Worm (Caenorhabditis elegans) whole organism, late embryonic: ENCODE data around the gene fat-6.

Experiments
- K09A11.1 ChIP-seq: sonication (generic microtip); optimal IDR thresholded peaks from 2 replicates; lab custom pipeline; 2017; ENCODE audit warnings: antibody characterized with exemption, mild to moderate bottlenecking, missing genetic modification characterization, missing compliant biosample characterization; ENCODE audit not compliant: insufficient read depth
- T23F11.4 ChIP-seq: fragments of 200-800 bp; sonication (Bioruptor generic); optimal IDR thresholded peaks from 2 replicates; lab custom pipeline; 2018; ENCODE audit warnings: mild to moderate bottlenecking, missing genetic modification characterization, missing compliant biosample characterization
- ahr-1 ChIP-seq: sonication (generic microtip); optimal IDR thresholded peaks from 2 replicates; lab custom pipeline; 2016; ENCODE audit warnings: missing genetic modification characterization, missing compliant biosample characterization
- ceh-14 ChIP-seq: sonication (generic microtip); optimal IDR thresholded peaks from 2 replicates; lab custom pipeline; 2016; ENCODE audit warnings: missing genotype, missing genetic modification characterization, missing compliant biosample characterization
- ceh-18 ChIP-seq: sonication (generic microtip); optimal IDR thresholded peaks from 2 replicates; lab custom pipeline; 2016; ENCODE audit warnings: missing genetic modification characterization, missing compliant biosample characterization
- ceh-2 ChIP-seq: sonication (generic microtip); optimal IDR thresholded peaks from 2 replicates; lab custom pipeline; 2016; ENCODE audit warnings: missing genotype, missing genetic modification characterization, missing compliant biosample characterization
- ceh-24 ChIP-seq: sonication (generic microtip); optimal IDR thresholded peaks from 2 replicates; lab custom pipeline; 2016; ENCODE audit warnings: mild to moderate bottlenecking, missing genetic modification characterization, missing compliant biosample characterization
- ceh-30 ChIP-seq: fragments of 150-350 bp; optimal IDR thresholded peaks from 2 replicates; lab custom pipeline; 2014; ENCODE audit warnings: missing biosample characterization, missing genetic modification characterization
- ceh-45 ChIP-seq: fragments of 200-800 bp; sonication (Bioruptor generic); IDR thresholded peaks from 2 replicates; pipeline ENCODE4 v1.3.6; 2022; ENCODE audit warnings: missing genetic modification reagents, missing genetic modification characterization, missing compliant biosample characterization
- ceh-6 ChIP-seq: fragments of 200-800 bp; sonication (Bioruptor generic); optimal IDR thresholded peaks from 2 replicates; lab custom pipeline; 2018; ENCODE audit warnings: mild to moderate bottlenecking, missing genetic modification characterization, missing compliant biosample characterization
- ceh-9 ChIP-seq: sonication (generic microtip); optimal IDR thresholded peaks from 2 replicates; lab custom pipeline; 2016; ENCODE audit warnings: mild to moderate bottlenecking, missing genetic modification characterization, inconsistent platforms, missing compliant biosample characterization
- dve-1 ChIP-seq: sonication (generic microtip); optimal IDR thresholded peaks from 2 replicates; lab custom pipeline; 2017; ENCODE audit warnings: antibody characterized with exemption, mild to moderate bottlenecking, missing genetic modification characterization, missing compliant biosample characterization
- elt-2 ChIP-seq: sonication (generic microtip); optimal IDR thresholded peaks from 2 replicates; lab custom pipeline; 2016; ENCODE audit warnings: missing genetic modification reagents, missing genetic modification characterization, missing compliant biosample characterization
- eyg-1 ChIP-seq: sonication (generic microtip); optimal IDR thresholded peaks from 2 replicates; lab custom pipeline; 2016; ENCODE audit warnings: missing genotype, missing genetic modification characterization, missing compliant biosample characterization
- gmeb-2 ChIP-seq: sonication (generic microtip); optimal IDR thresholded peaks from 2 replicates; lab custom pipeline; 2016; ENCODE audit warnings: missing genetic modification characterization, inconsistent platforms, missing compliant biosample characterization
- hlh-13 ChIP-seq: fragments of 200-800 bp; sonication (Bioruptor generic); optimal IDR thresholded peaks from 2 replicates; lab custom pipeline; 2018; ENCODE audit warnings: mild to moderate bottlenecking, missing genetic modification characterization, missing compliant biosample characterization
- hlh-15 ChIP-seq: sonication (generic microtip); optimal IDR thresholded peaks from 2 replicates; lab custom pipeline; 2016; ENCODE audit warnings: missing genetic modification characterization, missing compliant biosample characterization
- hlh-8 ChIP-seq: sonication (generic microtip); optimal IDR thresholded peaks from 2 replicates; lab custom pipeline; 2016; ENCODE audit warnings: missing genotype, missing genetic modification characterization, missing compliant biosample characterization
- lim-6 ChIP-seq: sonication (generic microtip); optimal IDR thresholded peaks from 2 replicates; lab custom pipeline; 2016; ENCODE audit warnings: missing genetic modification characterization, missing compliant biosample characterization
- madf-2 ChIP-seq: sonication (generic microtip); optimal IDR thresholded peaks from 2 replicates; lab custom pipeline; 2017; ENCODE audit warnings: missing genetic modification characterization, missing compliant biosample characterization
- mec-3 ChIP-seq: sonication (generic microtip); optimal IDR thresholded peaks from 2 replicates; lab custom pipeline; 2016; ENCODE audit warnings: borderline replicate concordance, missing genetic modification characterization, missing compliant biosample characterization
- nfya-1 ChIP-seq: sonication (generic microtip); optimal IDR thresholded peaks from 2 replicates; lab custom pipeline; 2017; ENCODE audit warnings: missing genetic modification characterization, mild to moderate bottlenecking, missing compliant biosample characterization, antibody characterized with exemption, moderate library complexity
- nhr-11 ChIP-seq: fragments of 150-350 bp; optimal IDR thresholded peaks from 2 replicates; lab custom pipeline; 2014; ENCODE audit warnings: missing biosample characterization, missing genetic modification characterization
- nhr-232 ChIP-seq: sonication (generic microtip); optimal IDR thresholded peaks from 2 replicates; lab custom pipeline; 2016; ENCODE audit warnings: missing genetic modification characterization, missing compliant biosample characterization
- odd-2 ChIP-seq: sonication (generic microtip); optimal IDR thresholded peaks from 2 replicates; lab custom pipeline; 2017; ENCODE audit warnings: antibody characterized with exemption, mild to moderate bottlenecking, missing genetic modification characterization, missing compliant biosample characterization
- pag-3 ChIP-seq: sonication (generic microtip); optimal IDR thresholded peaks from 2 replicates; lab custom pipeline; 2016; ENCODE audit warnings: missing compliant biosample characterization, missing genetic modification characterization, borderline replicate concordance
- pat-9 ChIP-seq: fragments of 200-800 bp; sonication (Bioruptor generic); optimal IDR thresholded peaks from 2 replicates; lab custom pipeline; 2018; ENCODE audit warnings: mild to moderate bottlenecking, missing genetic modification characterization, moderate library complexity, missing compliant biosample characterization
- pha-4 ChIP-seq: fragments of 150-350 bp; optimal IDR thresholded peaks from 2 replicates; lab custom pipeline; 2018; ENCODE audit warnings: missing biosample characterization, missing genetic modification reagents, missing genetic modification characterization
- ref-2 ChIP-seq: sonication (generic microtip); optimal IDR thresholded peaks from 2 replicates; lab custom pipeline; 2016; ENCODE audit warnings: missing genetic modification characterization, missing compliant biosample characterization
- sdc-2 ChIP-seq: sonication (generic microtip); optimal IDR thresholded peaks from 2 replicates; lab custom pipeline; 2016; ENCODE audit warnings: missing genotype, missing genetic modification characterization, missing compliant biosample characterization
- sox-2 ChIP-seq: fragments of 200-800 bp; sonication (Bioruptor generic); IDR thresholded peaks from 2 replicates; pipeline ENCODE4 v1.3.6; 2022; ENCODE audit warnings: missing genetic modification reagents, missing genetic modification characterization, missing compliant biosample characterization
- syd-9 ChIP-seq: sonication (generic microtip); optimal IDR thresholded peaks from 2 replicates; lab custom pipeline; 2016; ENCODE audit warnings: mild to moderate bottlenecking, missing genetic modification characterization, moderate library complexity, missing compliant biosample characterization
- ttx-3 ChIP-seq: sonication (generic microtip); optimal IDR thresholded peaks from 2 replicates; lab custom pipeline; 2016; ENCODE audit warnings: missing genetic modification reagents, missing genetic modification characterization, missing compliant biosample characterization
- unc-55 ChIP-seq: sonication (generic microtip); optimal IDR thresholded peaks from 2 replicates; lab custom pipeline; 2017; ENCODE audit warnings: missing biosample characterization, missing genetic modification reagents, missing genetic modification characterization
- zip-5 ChIP-seq: sonication (generic microtip); optimal IDR thresholded peaks from 2 replicates; lab custom pipeline; 2016; ENCODE audit warnings: missing genetic modification characterization, missing compliant biosample characterization
- ztf-16 ChIP-seq: sonication (generic microtip); optimal IDR thresholded peaks from 2 replicates; lab custom pipeline; 2017; ENCODE audit warnings: missing genetic modification characterization, missing compliant biosample characterization

Gene fat-6

DNA sequence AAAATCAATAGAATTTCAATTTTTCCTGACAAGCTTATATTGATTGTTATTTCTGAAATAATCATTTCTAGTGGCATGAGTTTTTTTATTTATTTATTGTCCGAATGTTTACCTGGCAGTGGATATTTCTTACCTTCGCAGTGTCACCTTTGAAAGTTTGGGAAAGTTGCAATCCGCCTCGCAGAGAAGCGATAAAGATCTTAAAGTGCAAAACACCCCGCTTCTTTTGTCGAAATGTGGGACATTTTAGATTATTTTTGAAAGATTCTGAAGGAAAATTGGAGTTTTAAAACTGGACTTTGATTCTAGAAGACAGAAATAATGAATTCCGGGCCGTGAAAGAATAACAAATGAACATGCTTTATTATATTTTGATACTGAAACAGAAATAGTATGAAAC, 6.8 kb downstream of the fat-6 start:
- no peak for TF ChIP-seq dve-1
- TF ChIP-seq lim-6 (tag; lab: Kevin White, UChicago) = no peak
- TF ChIP-seq nhr-11 (tag; lab: Kevin White, UChicago) = no peak
- no peak for TF ChIP-seq pag-3 (tag; lab: Kevin White, UChicago)

DNA sequence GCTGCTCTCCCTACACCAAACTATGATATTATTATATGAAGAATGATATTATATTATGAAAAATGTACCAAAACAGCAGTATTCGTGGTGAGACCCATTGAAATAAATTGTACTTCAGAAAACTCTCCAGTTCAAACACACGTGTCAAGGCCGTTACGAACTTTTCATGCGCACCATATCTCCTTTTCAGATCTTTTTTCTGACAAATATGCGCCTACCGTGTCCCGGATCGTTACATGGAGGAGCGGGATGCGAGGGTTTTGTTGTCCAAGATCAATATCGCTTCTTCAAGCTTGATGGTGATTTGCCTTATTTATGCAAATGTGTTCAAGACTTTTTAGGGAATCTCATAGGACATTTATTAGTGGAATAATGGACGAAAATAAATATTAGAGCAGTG, 11.8 kb downstream of the fat-6 start:
- no peak for TF ChIP-seq hlh-15 (tag; lab: Kevin White, UChicago)
- no peak for TF ChIP-seq syd-9 (tag; lab: Kevin White, UChicago)
- TF ChIP-seq sox-2 (GFP tag; lab: Robert Waterston, UW) = no peak
- TF ChIP-seq hlh-13 (GFP tag; lab: Kevin White, UChicago) = no peak
- TF ChIP-seq nfya-1 = no peak
- no peak for TF ChIP-seq eyg-1 (tag; lab: Kevin White, UChicago)
- no peak for TF ChIP-seq unc-55 (GFP tag; lab: Kevin White, UChicago)
- TF ChIP-seq ref-2 = no peak
- no peak for TF ChIP-seq ceh-18 (tag; lab: Kevin White, UChicago)
- TF ChIP-seq pat-9 (tag; lab: Kevin White, UChicago) = no peak
- TF ChIP-seq, all 69 proteins: peak for 0

DNA sequence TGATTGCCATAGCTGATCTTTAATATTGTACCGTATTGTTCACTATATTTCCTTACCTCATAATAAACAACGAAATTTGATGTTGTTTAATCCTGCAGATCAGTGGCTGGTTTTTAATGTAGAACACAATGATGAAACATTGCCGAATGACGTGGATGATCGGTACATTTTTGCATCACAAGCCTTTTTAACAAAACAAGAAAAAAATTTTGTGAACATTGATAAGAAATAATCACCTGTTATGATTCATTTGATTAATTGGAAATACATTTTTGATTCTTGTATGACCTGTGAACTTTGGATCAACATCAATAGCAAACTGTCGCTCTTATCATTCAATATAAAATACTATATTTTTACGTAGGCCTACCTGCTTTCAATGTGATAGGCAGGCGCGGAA, 12.7 kb downstream of the fat-6 start:
- TF ChIP-seq odd-2 (tag; lab: Kevin White, UChicago) (no peak), pha-4 (tag; lab: Kevin White, UChicago) (no peak), hlh-8 (tag; lab: Kevin White, UChicago) (no peak), ceh-2 (tag; lab: Kevin White, UChicago) (no peak), ceh-24 (tag; lab: Kevin White, UChicago) (no peak), elt-2 (no peak), mec-3 (tag; lab: Kevin White, UChicago) (no peak), madf-2 (tag; lab: Kevin White, UChicago) (no peak), ceh-9 (tag; lab: Kevin White, UChicago) (no peak), zip-5 (tag; lab: Kevin White, UChicago) (no peak), ceh-14 (tag; lab: Kevin White, UChicago) (no peak), ceh-30 (tag; lab: Kevin White, UChicago) (no peak), T23F11.4 (no peak), ztf-16 (tag; lab: Kevin White, UChicago) (no peak), sdc-2 (tag; lab: Kevin White, UChicago) (no peak), ttx-3 (tag; lab: Kevin White, UChicago) (no peak)

DNA sequence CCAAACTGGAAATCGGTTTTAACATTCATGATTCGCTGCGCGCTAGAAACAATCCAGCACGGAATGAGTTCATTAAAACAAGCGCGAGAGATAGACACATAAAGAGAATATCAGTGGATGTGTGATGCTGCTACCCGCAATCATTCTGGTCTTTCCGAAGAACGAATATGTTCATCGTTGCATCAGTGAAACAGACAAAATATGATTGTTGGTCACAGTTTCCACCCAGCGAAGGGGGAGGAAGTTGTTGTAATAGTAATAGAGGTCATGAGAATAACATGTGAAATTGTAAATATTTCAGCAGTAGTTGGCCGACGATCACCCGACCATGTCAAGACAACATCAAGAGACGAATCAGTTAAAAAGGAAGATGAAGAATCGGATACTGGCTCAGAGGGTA, 14.3 kb downstream of the fat-6 start:
- TF ChIP-seq nhr-11 (tag; lab: Kevin White, UChicago) (no peak), ceh-45 (GFP tag; lab: Robert Waterston, UW) (no peak), ceh-18 (tag; lab: Kevin White, UChicago) (no peak), nhr-232 (tag; lab: Kevin White, UChicago) (no peak), zip-5 (tag; lab: Kevin White, UChicago) (no peak), gmeb-2 (tag; lab: Kevin White, UChicago) (no peak), ztf-16 (tag; lab: Kevin White, UChicago) (no peak), syd-9 (tag; lab: Kevin White, UChicago) (no peak), pha-4 (tag; lab: Kevin White, UChicago) (no peak), ahr-1 (tag; lab: Kevin White, UChicago) (no peak), K09A11.1 (tag; lab: Kevin White, UChicago) (no peak), ceh-6 (no peak)
